5 worm cellular contexts compared by ENCODE assay signal in genomic region chrIII:9667591-9668265, ce11.
TF ChIP-seq lines count a peak whose summit lies in the region.

Gene C07A9.9 (minus strand): TSS chrIII:9667641.

TF ChIP-seq in whole organism, L1 larva, 84 proteins besides CTCF, POLR2A, EP300 and RAD21 (continues in another document):
- TF ChIP-seq nhr-47 (tag; optimal IDR thresholded peaks at IDR 0.05; lab: Kevin White, UChicago): peak; percentile 73
- no peak for TF ChIP-seq zag-1 (tag; optimal IDR thresholded peaks at IDR 0.05; lab: Kevin White, UChicago)
- TF ChIP-seq ceh-90 (tag; optimal IDR thresholded peaks at IDR 0.05; lab: Kevin White, UChicago): no peak
- peak; percentile 65 for TF ChIP-seq snu-23 (GFP tag; optimal IDR thresholded peaks at IDR 0.05; lab: Kevin White, UChicago)
- no peak for TF ChIP-seq hlh-4 (tag; optimal IDR thresholded peaks at IDR 0.05; lab: Kevin White, UChicago)
- no peak for TF ChIP-seq ceh-8 (GFP tag; optimal IDR thresholded peaks at IDR 0.05; lab: Kevin White, UChicago)
- TF ChIP-seq lsy-2 (tag; optimal IDR thresholded peaks at IDR 0.05; lab: Kevin White, UChicago): peak; percentile 44 to 67
- TF ChIP-seq zip-4 (GFP tag; optimal IDR thresholded peaks at IDR 0.05; lab: Kevin White, UChicago): no peak
- TF ChIP-seq nhr-28 (tag; optimal IDR thresholded peaks at IDR 0.05; lab: Kevin White, UChicago): no peak
- no peak for TF ChIP-seq lin-13 (GFP tag; optimal IDR thresholded peaks at IDR 0.05; lab: Kevin White, UChicago)
- TF ChIP-seq nhr-85 (tag; lab: Kevin White, UChicago): peak; percentile 86
- TF ChIP-seq skn-1 (tag; optimal IDR thresholded peaks at IDR 0.05; lab: Kevin White, UChicago): no peak
- TF ChIP-seq elt-2 (tag; optimal IDR thresholded peaks at IDR 0.05; lab: Kevin White, UChicago): peak; percentile 74
- no peak for TF ChIP-seq ceh-63 (GFP tag; optimal IDR thresholded peaks at IDR 0.05; lab: Kevin White, UChicago)
- no peak for TF ChIP-seq unc-130 (tag; optimal IDR thresholded peaks at IDR 0.05; lab: Kevin White, UChicago)
- TF ChIP-seq jun-1 (tag; optimal IDR thresholded peaks at IDR 0.05; lab: Kevin White, UChicago): peak; percentile 64
- no peak for TF ChIP-seq ceh-88 (GFP tag; IDR thresholded peaks at IDR 0.05; lab: Robert Waterston, UW)
- peak; percentile 15 for TF ChIP-seq lir-3 (tag; optimal IDR thresholded peaks at IDR 0.05; lab: Kevin White, UChicago; ENCODE audit: poor library complexity)
- TF ChIP-seq mep-1 (tag; optimal IDR thresholded peaks at IDR 0.05; lab: Kevin White, UChicago): peak; percentile 31

TF ChIP-seq in whole organism, L3 larva, 47 proteins besides CTCF, POLR2A, EP300 and RAD21 (continues in another document):
- TF ChIP-seq eor-1 (tag; optimal IDR thresholded peaks at IDR 0.05; lab: Kevin White, UChicago): no peak
- TF ChIP-seq ceh-16 (tag; optimal IDR thresholded peaks at IDR 0.05; lab: Kevin White, UChicago): no peak
- TF ChIP-seq egl-5 (tag; optimal IDR thresholded peaks at IDR 0.05; lab: Kevin White, UChicago): peak; percentile 27
- TF ChIP-seq pha-4 (tag; optimal IDR thresholded peaks at IDR 0.05; lab: Kevin White, UChicago): peak; percentile 70
- TF ChIP-seq jun-1 (tag; optimal IDR thresholded peaks at IDR 0.05; lab: Kevin White, UChicago): peak; percentile 34
- TF ChIP-seq ztf-11 (tag; optimal IDR thresholded peaks at IDR 0.05; lab: Kevin White, UChicago): no peak
- TF ChIP-seq lin-39 (tag; optimal IDR thresholded peaks at IDR 0.05; lab: Kevin White, UChicago): peak; percentile 97
- peak; percentile 97 for TF ChIP-seq hmg-11 (tag; optimal IDR thresholded peaks at IDR 0.05; lab: Kevin White, UChicago)
- TF ChIP-seq fos-1 (tag; optimal IDR thresholded peaks at IDR 0.05; lab: Kevin White, UChicago): no peak
- TF ChIP-seq fkh-10 (GFP tag; optimal IDR thresholded peaks at IDR 0.05; lab: Kevin White, UChicago): peak; percentile 33
- TF ChIP-seq mdl-1 (tag; optimal IDR thresholded peaks at IDR 0.05; lab: Kevin White, UChicago): peak; percentile 35
- TF ChIP-seq nhr-67 (tag; optimal IDR thresholded peaks at IDR 0.05; lab: Kevin White, UChicago): no peak
- peak; percentile 46 for TF ChIP-seq nhr-43 (tag; optimal IDR thresholded peaks at IDR 0.05; lab: Kevin White, UChicago; ENCODE audit: poor library complexity, severe bottlenecking)
- peak; percentile 53 for TF ChIP-seq snpc-4 (tag; optimal IDR thresholded peaks at IDR 0.05; lab: Kevin White, UChicago)
- TF ChIP-seq nhr-23 (tag; optimal IDR thresholded peaks at IDR 0.05; lab: Kevin White, UChicago): peak; percentile 35
- TF ChIP-seq nhr-76 (tag; optimal IDR thresholded peaks at IDR 0.05; lab: Kevin White, UChicago): no peak
- TF ChIP-seq ceh-9 (tag; optimal IDR thresholded peaks at IDR 0.05; lab: Kevin White, UChicago): no peak
- no peak for TF ChIP-seq nhr-12 (tag; optimal IDR thresholded peaks at IDR 0.05; lab: Kevin White, UChicago)
- peak; percentile 39 for TF ChIP-seq egl-27 (tag; optimal IDR thresholded peaks at IDR 0.05; lab: Kevin White, UChicago)

TF ChIP-seq in whole organism, early embryonic, 17 proteins besides CTCF, POLR2A, EP300 and RAD21:
- TF ChIP-seq ama-1 (optimal IDR thresholded peaks at IDR 0.05; lab: Kevin White, UChicago): no peak
- no peak for TF ChIP-seq sea-1 (GFP tag; conservative IDR thresholded peaks at IDR 0.05; lab: Robert Waterston, UW)
- peak; percentile 67 for TF ChIP-seq F13C5.2 (tag; optimal IDR thresholded peaks at IDR 0.05; lab: Kevin White, UChicago)
- peak; percentile 31; the same call in 1 of the 2 replicates for TF ChIP-seq tbx-37 (GFP tag; conservative IDR thresholded peaks at IDR 0.05; lab: Robert Waterston, UW)
- TF ChIP-seq ets-7 (tag; optimal IDR thresholded peaks at IDR 0.05; lab: Kevin White, UChicago): no peak
- TF ChIP-seq pes-1 (GFP tag; IDR thresholded peaks at IDR 0.05; lab: Robert Waterston, UW): peak; percentile 35; the same call in 1 of the 2 replicates
- no peak for TF ChIP-seq ceh-13 (GFP tag; optimal IDR thresholded peaks at IDR 0.05; lab: Kevin White, UChicago)
- no peak for TF ChIP-seq aly-1 (tag; optimal IDR thresholded peaks at IDR 0.05; lab: Kevin White, UChicago)
- TF ChIP-seq B0310.2 (tag; optimal IDR thresholded peaks at IDR 0.05; lab: Kevin White, UChicago): no peak
- TF ChIP-seq hmbx-1 (tag; optimal IDR thresholded peaks at IDR 0.05; lab: Kevin White, UChicago): no peak
- no peak for TF ChIP-seq scrt-1 (GFP tag; IDR thresholded peaks at IDR 0.05; lab: Robert Waterston, UW)
- TF ChIP-seq tra-4 (tag; optimal IDR thresholded peaks at IDR 0.05; lab: Kevin White, UChicago): no peak
- no peak for TF ChIP-seq ceh-36 (tag; optimal IDR thresholded peaks at IDR 0.05; lab: Kevin White, UChicago)
- TF ChIP-seq hnd-1 (tag; optimal IDR thresholded peaks at IDR 0.05; lab: Kevin White, UChicago): no peak
- peak; percentile 86 for TF ChIP-seq hmg-4 (GFP tag; optimal IDR thresholded peaks at IDR 0.05; lab: Kevin White, UChicago)
- no peak for TF ChIP-seq tbx-11 (GFP tag; IDR thresholded peaks at IDR 0.05; lab: Robert Waterston, UW)
- peak; percentile 19; the same call in 1 of the 2 replicates for TF ChIP-seq flt-1 (GFP tag; IDR thresholded peaks at IDR 0.05; lab: Robert Waterston, UW)

TF ChIP-seq in whole organism, midembryonic, 9 proteins besides CTCF, POLR2A, EP300 and RAD21:
- peak; percentile 76; the same call in 1 of the 2 replicates for TF ChIP-seq tab-1 (GFP tag; IDR thresholded peaks at IDR 0.05; lab: Robert Waterston, UW)
- TF ChIP-seq T22C8.4 (GFP tag; IDR thresholded peaks at IDR 0.05; lab: Robert Waterston, UW): no peak
- TF ChIP-seq med-1 (GFP tag; optimal IDR thresholded peaks at IDR 0.05; lab: Kevin White, UChicago; ENCODE audit: insufficient read depth): no peak
- no peak for TF ChIP-seq ref-1 (GFP tag; conservative IDR thresholded peaks at IDR 0.05; lab: Robert Waterston, UW)
- no peak for TF ChIP-seq klf-2 (GFP tag; conservative IDR thresholded peaks at IDR 0.05; lab: Robert Waterston, UW)
- TF ChIP-seq ztf-23 (GFP tag; IDR thresholded peaks at IDR 0.05; lab: Robert Waterston, UW): no peak
- no peak for TF ChIP-seq cog-1 (tag; optimal IDR thresholded peaks at IDR 0.05; lab: Kevin White, UChicago)
- 0 out of 2 replicates have a peak, but pooled peaks have one; percentile 25 for TF ChIP-seq ztf-29 (GFP tag; IDR thresholded peaks at IDR 0.05; lab: Robert Waterston, UW)
- TF ChIP-seq flt-1 (GFP tag; IDR thresholded peaks at IDR 0.05; lab: Robert Waterston, UW): no peak

TF ChIP-seq in whole organism, young adult, 124 proteins besides CTCF, POLR2A, EP300 and RAD21 (continues in another document):
- no peak for TF ChIP-seq F55B11.4 (tag; optimal IDR thresholded peaks at IDR 0.05; lab: Kevin White, UChicago; ENCODE audit: borderline replicate concordance, insufficient read depth)
- no peak for TF ChIP-seq snpc-4 (GFP tag; optimal IDR thresholded peaks at IDR 0.05; lab: Kevin White, UChicago)
- TF ChIP-seq snpc-4 (tag; optimal IDR thresholded peaks at IDR 0.05; lab: Kevin White, UChicago): peak in 2 of 4 experiments; percentile 23 to 35
- no peak for TF ChIP-seq Y56A3A.18 (GFP tag; IDR thresholded peaks at IDR 0.05; lab: Robert Waterston, UW)
- TF ChIP-seq hmg-1.2 (GFP tag; IDR thresholded peaks at IDR 0.05; lab: Robert Waterston, UW): peak; percentile 32; the same call in 1 of the 2 replicates
- TF ChIP-seq lin-26 (GFP tag; IDR thresholded peaks at IDR 0.05; lab: Robert Waterston, UW): no peak
- no peak for TF ChIP-seq rpc-1 (optimal IDR thresholded peaks at IDR 0.05; lab: Kevin White, UChicago)
- no peak for TF ChIP-seq rpc-1 (tag; optimal IDR thresholded peaks at IDR 0.05; lab: Kevin White, UChicago)
- TF ChIP-seq Y79H2A.3 (GFP tag; conservative IDR thresholded peaks at IDR 0.05; lab: Robert Waterston, UW): no peak
- no peak for TF ChIP-seq lin-54 (GFP tag; optimal IDR thresholded peaks at IDR 0.05; lab: Kevin White, UChicago)
- peak; percentile 95 for TF ChIP-seq nhr-80 (tag; optimal IDR thresholded peaks at IDR 0.05; lab: Kevin White, UChicago)
- no peak for TF ChIP-seq mes-4 (tag; optimal IDR thresholded peaks at IDR 0.05; lab: Kevin White, UChicago)
- no peak for TF ChIP-seq let-526 (GFP tag; IDR thresholded peaks at IDR 0.05; lab: Robert Waterston, UW)
- no peak for TF ChIP-seq ceh-79 (tag; optimal IDR thresholded peaks at IDR 0.05; lab: Kevin White, UChicago)
- TF ChIP-seq lag-1 (GFP tag; IDR thresholded peaks at IDR 0.05; lab: Robert Waterston, UW): no peak
- no peak for TF ChIP-seq nhr-120 (GFP tag; IDR thresholded peaks at IDR 0.05; lab: Robert Waterston, UW)
- TF ChIP-seq nhr-179 (tag; optimal IDR thresholded peaks at IDR 0.05; lab: Kevin White, UChicago): no peak
- TF ChIP-seq tbx-9 (tag; optimal IDR thresholded peaks at IDR 0.05; lab: Kevin White, UChicago; ENCODE audit: borderline replicate concordance): no peak
- no peak for TF ChIP-seq him-1 (tag; optimal IDR thresholded peaks at IDR 0.05; lab: Kevin White, UChicago)
- TF ChIP-seq Y53G8AR.9 (GFP tag; conservative IDR thresholded peaks at IDR 0.05; lab: Robert Waterston, UW): no peak
- no peak for TF ChIP-seq nfya-2 (GFP tag; IDR thresholded peaks at IDR 0.05; lab: Robert Waterston, UW)
- 0 out of 2 replicates have a peak, but pooled peaks have one; percentile 63 for TF ChIP-seq nfyb-1 (GFP tag; IDR thresholded peaks at IDR 0.05; lab: Robert Waterston, UW)
- TF ChIP-seq attf-3 (GFP tag; conservative IDR thresholded peaks at IDR 0.05; lab: Robert Waterston, UW): no peak
- TF ChIP-seq dpl-1 (GFP tag; optimal IDR thresholded peaks at IDR 0.05; lab: Kevin White, UChicago): no peak
- no peak for TF ChIP-seq F49E8.2 (tag; optimal IDR thresholded peaks at IDR 0.05; lab: Kevin White, UChicago; ENCODE audit: insufficient read depth)
- TF ChIP-seq mxl-1 (tag; optimal IDR thresholded peaks at IDR 0.05; lab: Kevin White, UChicago): no peak
- no peak for TF ChIP-seq rec-8 (tag; optimal IDR thresholded peaks at IDR 0.05; lab: Kevin White, UChicago)
- peak; percentile 30; the same call in 1 of the 2 replicates for TF ChIP-seq K11D2.4 (GFP tag; IDR thresholded peaks at IDR 0.05; lab: Robert Waterston, UW)
- TF ChIP-seq egl-44 (GFP tag; IDR thresholded peaks at IDR 0.05; lab: Robert Waterston, UW): no peak
- TF ChIP-seq snpc-1.3 (tag; optimal IDR thresholded peaks at IDR 0.05; lab: Kevin White, UChicago; ENCODE audit: insufficient read depth): no peak
- no peak for TF ChIP-seq egl-18 (GFP tag; IDR thresholded peaks at IDR 0.05; lab: Robert Waterston, UW)
- no peak for TF ChIP-seq cebp-2 (GFP tag; IDR thresholded peaks at IDR 0.05; lab: Robert Waterston, UW)
- peak; percentile 54; the same call in 1 of the 2 replicates for TF ChIP-seq ekl-4 (GFP tag; IDR thresholded peaks at IDR 0.05; lab: Robert Waterston, UW)
- TF ChIP-seq mel-28 (tag; optimal IDR thresholded peaks at IDR 0.05; lab: Kevin White, UChicago; ENCODE audit: borderline replicate concordance): no peak
- TF ChIP-seq ets-4 (GFP tag; optimal IDR thresholded peaks at IDR 0.05; lab: Kevin White, UChicago): peak; percentile 78
- TF ChIP-seq cebp-1 (GFP tag; IDR thresholded peaks at IDR 0.05; lab: Robert Waterston, UW): no peak
- TF ChIP-seq cebp-1 (tag; optimal IDR thresholded peaks at IDR 0.05; lab: Kevin White, UChicago): no peak

Comparison
In these comparisons a context has a peak if more than half of its experiments do, and no peak if none do; other contexts are left out.
1. Of the 8 proteins assayed by ChIP-seq in both whole organism, young adult and whole organism, L1 larva: peak only in whole organism, young adult: none; only in whole organism, L1 larva: dpl-1 and efl-1; in both: nhr-90; in neither: 3; mixed calls (peak in some experiments, not most) for 2.